Worm (Caenorhabditis elegans) whole organism, L1 larva: Measurements from ENCODE around the gene lin-1.

Experiments
- fos-1 ChIP-seq: fragments of 150-350 bp; optimal IDR thresholded peaks from 2 replicates; lab custom pipeline; 2014; ENCODE audit warnings: missing biosample characterization, missing genetic modification characterization
- lin-13 ChIP-seq: fragments of 150-350 bp; optimal IDR thresholded peaks from 2 replicates; lab custom pipeline; 2014; ENCODE audit warnings: missing biosample characterization, missing genetic modification reagents, missing genetic modification characterization
- nhr-237 ChIP-seq: fragments of 150-350 bp; optimal IDR thresholded peaks from 2 replicates; lab custom pipeline; 2014; ENCODE audit warnings: missing biosample characterization, missing genetic modification characterization
- snpc-4 ChIP-seq: fragments of 150-350 bp; optimal IDR thresholded peaks from 2 replicates; lab custom pipeline; 2014; ENCODE audit warnings: missing biosample characterization, missing genetic modification characterization
- unc-86 ChIP-seq: sonication (generic microtip); optimal IDR thresholded peaks from 2 replicates; lab custom pipeline; 2016; ENCODE audit warnings: missing genetic modification characterization, missing compliant biosample characterization
- xbp-1 ChIP-seq: sonication (generic microtip); optimal IDR thresholded peaks from 2 replicates; lab custom pipeline; 2016; ENCODE audit warnings: missing genetic modification characterization, missing compliant biosample characterization
- zag-1 ChIP-seq: fragments of 150-350 bp; optimal IDR thresholded peaks from 2 replicates; lab custom pipeline; 2014; ENCODE audit warnings: missing biosample characterization, missing genetic modification characterization

DNA sequence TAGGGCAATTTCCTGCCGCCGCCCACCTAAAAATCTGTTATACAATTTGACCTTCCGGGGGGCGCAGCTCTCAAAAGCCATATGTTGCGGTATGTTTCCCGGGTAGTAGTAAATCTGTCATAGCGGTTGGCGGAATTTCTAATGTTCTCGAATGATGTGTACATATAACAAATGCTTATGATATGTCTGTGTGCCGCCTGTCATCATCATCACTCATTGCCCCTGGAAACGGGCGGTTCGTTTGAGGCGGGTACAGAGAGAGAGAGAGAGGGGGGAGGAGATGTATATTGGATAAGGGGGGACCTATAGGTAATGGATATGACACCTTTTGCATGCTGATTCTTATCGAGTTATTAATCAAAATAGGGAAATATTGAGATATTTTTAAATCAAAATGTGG, 3.4 kb downstream of the lin-1 start:
- TF ChIP-seq xbp-1 (no peak), snpc-4 (no peak), nhr-237 (tag; lab: Kevin White, UChicago) (no peak), unc-86 (tag; lab: Kevin White, UChicago) (no peak), fos-1 (tag; lab: Kevin White, UChicago) (no peak), lin-13 (GFP tag; lab: Kevin White, UChicago) (no peak), zag-1 (tag; lab: Kevin White, UChicago) (no peak)
